Worm (Caenorhabditis elegans): Measurements from ENCODE around the gene let-756.

let-756 gene

DNA sequence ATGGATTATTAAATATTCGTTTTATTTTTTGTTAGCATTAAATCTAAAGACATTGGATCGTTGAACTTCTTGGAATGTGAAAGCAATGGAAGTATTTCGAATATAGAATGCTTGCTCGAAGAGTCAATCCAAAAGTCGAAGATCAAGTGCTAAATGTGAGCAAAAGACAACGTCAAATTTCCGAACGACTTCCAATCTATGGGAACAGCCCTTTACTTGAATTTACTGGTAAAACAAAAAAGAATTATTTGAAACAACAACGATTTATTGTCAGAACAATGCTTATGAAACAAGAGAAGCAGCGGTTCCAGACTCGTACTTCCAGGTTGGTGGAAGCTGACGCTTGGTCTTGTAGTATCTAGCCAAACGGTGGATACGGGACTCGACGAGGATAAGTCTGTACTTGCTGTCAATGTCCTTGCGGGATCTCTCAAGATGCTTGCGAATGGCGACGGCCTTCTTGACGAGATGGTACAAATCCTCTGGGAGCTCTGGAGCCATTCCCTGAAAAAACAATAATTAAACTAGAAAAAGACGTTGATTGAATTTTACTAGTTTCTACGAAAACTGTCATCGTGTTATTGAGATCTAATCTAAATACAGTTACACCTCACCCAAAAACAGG lies 33.0 kb upstream of the let-756 start (continued):
- no peak for TF ChIP-seq nhr-25 (tag; optimal IDR thresholded peaks at IDR 0.05; ENCODE audit: borderline replicate concordance, insufficient read depth)
- TF ChIP-seq lin-29 (GFP tag; IDR thresholded peaks at IDR 0.05), result no peak
- TF ChIP-seq ceh-32 (tag; optimal IDR thresholded peaks at IDR 0.05; ENCODE audit: poor library complexity), result no peak
- no peak for TF ChIP-seq dve-1 (tag; optimal IDR thresholded peaks at IDR 0.05; ENCODE audit: insufficient read depth)
- TF ChIP-seq fos-1 (tag; optimal IDR thresholded peaks at IDR 0.05), result peak; percentile 21
- no peak for TF ChIP-seq F44E2.7 (GFP tag; IDR thresholded peaks at IDR 0.05)
- TF ChIP-seq mxl-3 (GFP tag; optimal IDR thresholded peaks at IDR 0.05), result no peak
- TF ChIP-seq tag-97 (GFP tag; IDR thresholded peaks at IDR 0.05), result no peak
- no peak for TF ChIP-seq daf-8 (GFP tag; IDR thresholded peaks at IDR 0.05)
- TF ChIP-seq nhr-6 (tag; optimal IDR thresholded peaks at IDR 0.05), result no peak
- TF ChIP-seq aha-1 (tag), result peak; percentile 5
- TF ChIP-seq zfp-2 (tag; optimal IDR thresholded peaks at IDR 0.05), result no peak
- TF ChIP-seq nhr-76 (tag; optimal IDR thresholded peaks at IDR 0.05), result no peak
- no peak for TF ChIP-seq F37D6.2 (tag; optimal IDR thresholded peaks at IDR 0.05)
- no peak for TF ChIP-seq nhr-10 (tag; optimal IDR thresholded peaks at IDR 0.05)
- no peak for TF ChIP-seq Y5F2A.4 (GFP tag; optimal IDR thresholded peaks at IDR 0.05)
- TF ChIP-seq ceh-28 (tag; optimal IDR thresholded peaks at IDR 0.05), result no peak
- TF ChIP-seq ceh-62 (tag; optimal IDR thresholded peaks at IDR 0.05), result no peak
- no peak for TF ChIP-seq snpc-4 (tag; optimal IDR thresholded peaks at IDR 0.05)
- TF ChIP-seq nhr-28 (tag; optimal IDR thresholded peaks at IDR 0.05), result no peak
- peak; percentile 67 for TF ChIP-seq duxl-1 (tag; optimal IDR thresholded peaks at IDR 0.05; ENCODE audit: poor library complexity)
- no peak for TF ChIP-seq daf-19 (GFP tag; conservative IDR thresholded peaks at IDR 0.05)
- peak; percentile 81 for TF ChIP-seq Y48G9A.11 (GFP tag; IDR thresholded peaks at IDR 0.05)
- TF ChIP-seq R02D3.7 (tag; optimal IDR thresholded peaks at IDR 0.05), result no peak
- 0 out of 2 replicates have a peak, but pooled peaks have one; percentile 24 for TF ChIP-seq ceh-20 (GFP tag; IDR thresholded peaks at IDR 0.05)
- TF ChIP-seq dmd-9 (GFP tag; IDR thresholded peaks at IDR 0.05), result no peak
- peak in 1 of 2 experiments; percentile 7 for TF ChIP-seq lsy-2 (tag; optimal IDR thresholded peaks at IDR 0.05)
- TF ChIP-seq Y75B8A.6 (GFP tag; IDR thresholded peaks at IDR 0.05), result 0 out of 2 replicates have a peak, but pooled peaks have one; percentile 6
- no peak for TF ChIP-seq nhr-11 (tag; optimal IDR thresholded peaks at IDR 0.05)
- TF ChIP-seq lir-3 (tag; optimal IDR thresholded peaks at IDR 0.05), result no peak
- TF ChIP-seq jun-1 (tag; optimal IDR thresholded peaks at IDR 0.05), result no peak
- no peak for TF ChIP-seq ZK337.2 (GFP tag; IDR thresholded peaks at IDR 0.05)
- TF ChIP-seq saeg-2 (GFP tag; IDR thresholded peaks at IDR 0.05), result no peak
- no peak for TF ChIP-seq aly-2 (tag; optimal IDR thresholded peaks at IDR 0.05)
- peak; percentile 3; the same call in 1 of the 2 replicates for TF ChIP-seq lim-7 (GFP tag; IDR thresholded peaks at IDR 0.05)
- TF ChIP-seq daf-16 (GFP tag; optimal IDR thresholded peaks at IDR 0.05), result no peak
- TF ChIP-seq daf-16 (tag; optimal IDR thresholded peaks at IDR 0.05), result peak; percentile 16
- no peak for TF ChIP-seq mxl-2 (GFP tag; conservative IDR thresholded peaks at IDR 0.05)
- TF ChIP-seq mes-2 (tag; optimal IDR thresholded peaks at IDR 0.05; ENCODE audit: poor library complexity, severe bottlenecking), result peak; percentile 28
- TF ChIP-seq nhr-42 (GFP tag; IDR thresholded peaks at IDR 0.05), result no peak
- no peak for TF ChIP-seq pqm-1 (tag; optimal IDR thresholded peaks at IDR 0.05)
- TF ChIP-seq T26A8.4 (GFP tag; IDR thresholded peaks at IDR 0.05), result peak; percentile 48; the same call in 1 of the 2 replicates
- TF ChIP-seq nhr-41 (GFP tag; IDR thresholded peaks at IDR 0.05), result no peak
- TF ChIP-seq ceh-44 (GFP tag; IDR thresholded peaks at IDR 0.05), result no peak
- TF ChIP-seq nhr-48 (tag; optimal IDR thresholded peaks at IDR 0.05), result no peak
- TF ChIP-seq hif-1 (tag; optimal IDR thresholded peaks at IDR 0.05), result no peak
- TF ChIP-seq dmd-6 (GFP tag; IDR thresholded peaks at IDR 0.05), result no peak
- no peak for TF ChIP-seq egl-27 (tag; optimal IDR thresholded peaks at IDR 0.05)
- TF ChIP-seq unc-39 (tag; optimal IDR thresholded peaks at IDR 0.05), result no peak
- TF ChIP-seq arid-1 (GFP tag; conservative IDR thresholded peaks at IDR 0.05), result peak; percentile 44; the same call in 1 of the 2 replicates
- TF ChIP-seq mdl-1 (tag; optimal IDR thresholded peaks at IDR 0.05), result no peak
